Fruit fly (Drosophila melanogaster) whole organism, prepupa: ENCODE measurements around the gene Acp76A.

Experiments
- Blimp-1 ChIP-seq: fragments of 200-800 bp; sonication (Bioruptor generic); optimal IDR thresholded peaks from 3 replicates; lab custom pipeline; 2017; ENCODE audit warnings: missing biosample characterization, missing genetic modification characterization, mild to moderate bottlenecking, moderate library complexity, missing genetic modification reagents
- CG16779 ChIP-seq: fragments of 200-800 bp; sonication (Bioruptor generic); optimal IDR thresholded peaks from 3 replicates; lab custom pipeline; 2017; ENCODE audit warnings: missing biosample characterization, mild to moderate bottlenecking, missing genetic modification characterization
- CG4318 ChIP-seq: fragments of 200-800 bp; sonication (Bioruptor generic); optimal IDR thresholded peaks from 3 replicates; lab custom pipeline; 2017; ENCODE audit warnings: missing biosample characterization, mild to moderate bottlenecking, missing genetic modification characterization
- CG8119 ChIP-seq: fragments of 200-800 bp; sonication (Bioruptor generic); IDR thresholded peaks from 3 replicates; pipeline ENCODE4 v1.3.6; 2022; ENCODE audit warnings: missing biosample characterization, missing genetic modification characterization
- Ets96B ChIP-seq: fragments of 200-800 bp; optimal IDR thresholded peaks from 2 replicates; lab custom pipeline; 2019; ENCODE audit warnings: missing biosample characterization, mild to moderate bottlenecking, missing genetic modification characterization, moderate library complexity
- Hr39 ChIP-seq: fragments of 200-800 bp; sonication (Bioruptor generic); optimal IDR thresholded peaks from 2 replicates; lab custom pipeline; 2016; ENCODE audit warnings: missing biosample characterization, missing genetic modification characterization
- Sox14 ChIP-seq: fragments of 200-800 bp; sonication (Bioruptor generic); optimal IDR thresholded peaks from 3 replicates; lab custom pipeline; 2016; ENCODE audit warnings: missing biosample characterization, missing genetic modification characterization
- fkh ChIP-seq: fragments of 200-800 bp; sonication (Bioruptor generic); optimal IDR thresholded peaks from 3 replicates; lab custom pipeline; 2017; ENCODE audit warnings: missing biosample characterization, mild to moderate bottlenecking, missing genetic modification characterization, moderate library complexity
- topi ChIP-seq: fragments of 200-800 bp; sonication (Bioruptor generic); optimal IDR thresholded peaks from 3 replicates; lab custom pipeline; 2016; ENCODE audit warnings: missing biosample characterization, missing genetic modification characterization

- TF ChIP-seq Sox14 (peak; percentile 59), fkh (peak; percentile 13), CG16779 (tag; lab: Kevin White, UChicago) (peak; percentile 32), Ets96B (tag; lab: Kevin White, UChicago) (peak; percentile 79), Hr39 (GFP tag; lab: Kevin White, UChicago) (peak; percentile 45), CG4318 (GFP tag; lab: Kevin White, UChicago) (peak; percentile 26), topi (GFP tag; lab: Kevin White, UChicago) (peak; percentile 63), Blimp-1 (GFP tag; lab: Kevin White, UChicago) (peak; percentile 52), CG8119 (GFP tag; lab: Robert Waterston, UW) (peak; percentile 65; the same call in 2 of the 3 replicates)
Observed at dm6 chr3L:19033154-19033811, 18.5 kb downstream of the Acp76A start.
